Worm (Caenorhabditis elegans): ENCODE measurements around the gene tsg-101.
A peak's percentile ranks its signal among the peaks of the same experiment; 100 is the strongest.

tsg-101 gene

DNA sequence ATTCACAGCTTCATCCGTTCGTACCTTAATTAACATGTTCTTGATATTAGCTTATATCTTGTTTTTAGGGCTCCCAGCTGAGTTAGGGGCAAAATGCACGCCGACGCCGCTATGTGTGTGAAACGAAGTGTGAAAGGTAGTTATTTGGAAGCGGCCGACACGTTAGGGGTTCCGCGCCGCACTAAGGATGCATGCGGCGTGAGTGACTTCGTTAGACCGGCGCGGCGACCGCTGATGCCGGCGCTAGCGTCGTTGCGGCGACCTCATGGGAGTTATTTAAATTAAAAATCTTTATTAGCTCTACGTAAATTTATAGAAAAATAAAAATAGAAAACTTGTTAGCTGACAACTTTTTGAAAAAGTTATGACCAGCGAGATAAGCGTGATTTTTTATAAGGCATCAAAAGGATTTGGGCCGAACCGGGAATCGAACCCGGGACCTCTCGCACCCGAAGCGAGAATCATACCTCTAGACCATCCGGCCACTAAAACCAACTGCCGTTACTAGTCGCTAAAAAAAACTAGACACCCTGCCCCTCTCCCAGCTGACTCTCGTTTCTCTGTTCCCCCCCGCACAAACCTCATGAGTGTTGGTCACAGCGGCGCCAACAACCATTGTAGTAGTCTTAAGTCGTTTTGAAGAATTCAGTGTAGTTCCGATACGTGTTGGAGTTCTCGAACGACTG lies 37.6 kb upstream of the tsg-101 start (continued):
- no peak for TF ChIP-seq lsy-27 (tag; optimal IDR thresholded peaks at IDR 0.05; ENCODE audit: borderline replicate concordance, insufficient read depth)
- TF ChIP-seq Y53F4B.3 (GFP tag; IDR thresholded peaks at IDR 0.05) = no peak
- TF ChIP-seq F39B2.1 (GFP tag; IDR thresholded peaks at IDR 0.05) = no peak
- TF ChIP-seq B0019.2 (GFP tag; conservative IDR thresholded peaks at IDR 0.05) = no peak
- peak; percentile 70 for TF ChIP-seq him-1 (tag; optimal IDR thresholded peaks at IDR 0.05)
- no peak for TF ChIP-seq bed-1 (GFP tag; IDR thresholded peaks at IDR 0.05)
- TF ChIP-seq K11D2.4 (GFP tag; IDR thresholded peaks at IDR 0.05) = 0 out of 2 replicates have a peak, but pooled peaks have one; percentile 46
- TF ChIP-seq nhr-179 (tag; optimal IDR thresholded peaks at IDR 0.05) = no peak
- TF ChIP-seq xnd-1 (tag; optimal IDR thresholded peaks at IDR 0.05) = no peak
- peak; percentile 47 for TF ChIP-seq lin-54 (GFP tag; optimal IDR thresholded peaks at IDR 0.05)
- no peak for TF ChIP-seq ceh-58 (GFP tag; IDR thresholded peaks at IDR 0.05)
- TF ChIP-seq sdz-38 (tag; optimal IDR thresholded peaks at IDR 0.05) = no peak
- no peak for TF ChIP-seq let-526 (GFP tag; IDR thresholded peaks at IDR 0.05)
- peak; percentile 0 for TF ChIP-seq gei-17 (GFP tag; optimal IDR thresholded peaks at IDR 0.05)
- peak; percentile 40; the same call in 1 of the 2 replicates for TF ChIP-seq cebp-1 (GFP tag; IDR thresholded peaks at IDR 0.05)
- no peak for TF ChIP-seq cebp-1 (tag; optimal IDR thresholded peaks at IDR 0.05)
- peak; percentile 57; the same call in 1 of the 2 replicates for TF ChIP-seq D2030.7 (GFP tag; IDR thresholded peaks at IDR 0.05)
- no peak for TF ChIP-seq ceh-91 (GFP tag; IDR thresholded peaks at IDR 0.05)
- peak; percentile 47 for TF ChIP-seq ztf-26 (tag; optimal IDR thresholded peaks at IDR 0.05)
- TF ChIP-seq B0035.1 (tag; optimal IDR thresholded peaks at IDR 0.05) = no peak
- no peak for TF ChIP-seq egl-18 (GFP tag; IDR thresholded peaks at IDR 0.05)
- TF ChIP-seq madf-8 (GFP tag; conservative IDR thresholded peaks at IDR 0.05) = no peak
- TF ChIP-seq attf-5 (GFP tag; optimal IDR thresholded peaks at IDR 0.05) = peak; percentile 32
- TF ChIP-seq nhr-27 (tag; optimal IDR thresholded peaks at IDR 0.05) = no peak
- peak; percentile 50 for TF ChIP-seq atf-7 (tag; optimal IDR thresholded peaks at IDR 0.05)
- TF ChIP-seq Y53G8AR.9 (GFP tag; conservative IDR thresholded peaks at IDR 0.05) = peak; percentile 58; the same call in 1 of the 2 replicates
- peak; percentile 21; the same call in 1 of the 2 replicates for TF ChIP-seq egrh-3 (GFP tag; IDR thresholded peaks at IDR 0.05)
- TF ChIP-seq rcor-1 (GFP tag; IDR thresholded peaks at IDR 0.05) = no peak; the same call in 1 of the 2 replicates
- TF ChIP-seq pbrm-1 (GFP tag; IDR thresholded peaks at IDR 0.05) = 0 out of 2 replicates have a peak, but pooled peaks have one; percentile 25
- TF ChIP-seq Y79H2A.3 (GFP tag; conservative IDR thresholded peaks at IDR 0.05) = no peak
- TF ChIP-seq madf-6 (GFP tag; IDR thresholded peaks at IDR 0.05) = 0 out of 2 replicates have a peak, but pooled peaks have one; percentile 47
- no peak for TF ChIP-seq sptf-2 (GFP tag; optimal IDR thresholded peaks at IDR 0.05)

DNA sequence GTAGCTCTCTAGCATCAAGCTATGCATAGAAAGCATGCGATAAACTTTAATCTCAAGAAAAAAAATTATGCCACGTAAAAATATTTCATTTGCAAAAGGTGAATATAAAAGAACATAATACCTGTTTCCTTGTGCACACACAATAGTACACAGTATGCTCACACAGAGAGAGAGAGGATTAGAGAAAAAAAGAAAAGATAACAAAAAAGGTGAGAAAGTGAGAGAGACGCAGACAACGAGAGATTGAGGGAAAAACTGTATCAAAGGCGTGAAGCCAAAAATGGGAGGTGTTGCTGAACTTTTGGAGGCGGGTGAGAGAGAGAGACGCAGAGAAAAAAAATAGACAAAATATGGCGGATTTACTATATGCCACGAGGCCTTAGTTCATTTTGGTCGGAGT lies 33.9 kb upstream of the tsg-101 start:
- TF ChIP-seq hmg-1.2 (GFP tag; IDR thresholded peaks at IDR 0.05) (peak; percentile 79), xnd-1 (tag; optimal IDR thresholded peaks at IDR 0.05) (no peak), mcd-1 (GFP tag; IDR thresholded peaks at IDR 0.05) (0 out of 2 replicates have a peak, but pooled peaks have one; percentile 10), nhr-80 (tag; optimal IDR thresholded peaks at IDR 0.05) (peak; percentile 62), attf-5 (GFP tag; optimal IDR thresholded peaks at IDR 0.05) (peak; percentile 36)

DNA sequence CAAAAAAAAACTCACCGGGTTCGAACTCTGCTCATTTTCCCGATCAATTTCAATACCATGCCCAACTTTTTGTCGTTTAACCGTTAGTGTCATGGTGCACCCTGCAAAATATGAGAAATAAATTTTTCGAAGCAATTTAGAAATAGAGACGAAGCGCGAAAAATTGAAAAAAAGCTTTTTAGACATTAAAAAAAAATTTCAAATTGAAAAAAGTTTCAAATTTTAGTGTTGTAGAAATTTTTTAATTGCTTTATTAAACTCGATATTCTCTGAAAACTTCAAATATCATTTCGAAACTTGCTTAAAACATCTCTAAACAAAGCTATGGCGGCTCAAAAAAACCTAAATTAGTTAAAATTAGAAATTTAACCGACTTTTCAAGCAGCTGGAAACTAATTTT lies 33.1 kb upstream of the tsg-101 start, which contains the start of gene nstp-6:
nstp-6 (minus strand) TSS at position 101 of the 400 bp plus-strand sequence.
- TF ChIP-seq gei-17 (GFP tag; optimal IDR thresholded peaks at IDR 0.05) (no peak), efl-1 (GFP tag; optimal IDR thresholded peaks at IDR 0.05) (no peak), nhr-179 (tag; optimal IDR thresholded peaks at IDR 0.05) (no peak), C06A6.2 (GFP tag; conservative IDR thresholded peaks at IDR 0.05) (no peak)
